Worm (Caenorhabditis elegans) whole organism, L3 larva: ENCODE measurements around the gene F25D1.5.

Source experiments
- R02D3.7 ChIP-seq: fragments of 150-350 bp; optimal IDR thresholded peaks from 2 replicates; lab custom pipeline; 2014; ENCODE audit warnings: missing biosample characterization, missing genetic modification characterization
- ZK546.5 ChIP-seq: sonication (generic microtip); optimal IDR thresholded peaks from 2 replicates; lab custom pipeline; 2017; ENCODE audit warnings: missing biosample characterization, missing genetic modification characterization
- aly-2 ChIP-seq: fragments of 150-350 bp; optimal IDR thresholded peaks from 2 replicates; lab custom pipeline; 2014; ENCODE audit warnings: missing biosample characterization, missing genetic modification characterization
- ama-1 ChIP-seq: fragments of 150-350 bp; optimal IDR thresholded peaks from 2 replicates; lab custom pipeline; 2018
- ceh-16 ChIP-seq: sonication (generic microtip); optimal IDR thresholded peaks from 2 replicates; lab custom pipeline; 2017; ENCODE audit warnings: missing biosample characterization, missing genetic modification characterization
- ceh-28 ChIP-seq: fragments of 150-350 bp; optimal IDR thresholded peaks from 2 replicates; lab custom pipeline; 2014; ENCODE audit warnings: missing biosample characterization, missing genetic modification reagents, missing genetic modification characterization
- ceh-82 ChIP-seq: fragments of 150-350 bp; optimal IDR thresholded peaks from 2 replicates; lab custom pipeline; 2014; ENCODE audit warnings: missing biosample characterization, missing genetic modification characterization
- ceh-9 ChIP-seq: sonication (generic microtip); optimal IDR thresholded peaks from 2 replicates; lab custom pipeline; 2018; ENCODE audit warnings: missing biosample characterization, missing genetic modification characterization
- egl-27 ChIP-seq: sonication (generic microtip); optimal IDR thresholded peaks from 4 replicates; lab custom pipeline; 2017; ENCODE audit warnings: missing biosample characterization, missing genetic modification reagents, missing genetic modification characterization
- egl-5 ChIP-seq: fragments of 150-350 bp; optimal IDR thresholded peaks from 2 replicates; lab custom pipeline; 2017; ENCODE audit warnings: missing biosample characterization, missing genetic modification reagents, missing genetic modification characterization, inconsistent platforms
- elt-1 ChIP-seq: fragments of 150-350 bp; optimal IDR thresholded peaks from 2 replicates; lab custom pipeline; 2014; ENCODE audit warnings: missing biosample characterization, missing genetic modification characterization
- elt-2 ChIP-seq: sonication (generic microtip); optimal IDR thresholded peaks from 2 replicates; lab custom pipeline; 2016; ENCODE audit warnings: missing genetic modification reagents, mild to moderate bottlenecking, missing genetic modification characterization, missing compliant biosample characterization
- elt-3 ChIP-seq, 3 experiments: fragments of 150-350 bp in 1 of 3; sonication (generic microtip) in 2 of 3; optimal IDR thresholded peaks; 2 replicates in 2 of 3; 4 replicates in 1 of 3; lab custom pipeline; 2014 to 2017; ENCODE audit warnings: missing biosample characterization in 3 of 3, missing genetic modification characterization in 3 of 3
- fkh-10 ChIP-seq: sonication (generic microtip); optimal IDR thresholded peaks from 2 replicates; lab custom pipeline; 2017; ENCODE audit warnings: missing biosample characterization, missing genetic modification reagents, missing genetic modification characterization
- fos-1 ChIP-seq: fragments of 150-350 bp; optimal IDR thresholded peaks from 2 replicates; lab custom pipeline; 2014; ENCODE audit warnings: missing biosample characterization, missing genetic modification characterization
- jun-1 ChIP-seq: fragments of 150-350 bp; optimal IDR thresholded peaks from 2 replicates; lab custom pipeline; 2014; ENCODE audit warnings: missing biosample characterization, missing genetic modification reagents, missing genetic modification characterization
- lin-39 ChIP-seq: fragments of 150-350 bp; optimal IDR thresholded peaks from 2 replicates; lab custom pipeline; 2018; ENCODE audit warnings: missing biosample characterization, missing genetic modification reagents, missing genetic modification characterization
- lsy-12 ChIP-seq: sonication (generic microtip); optimal IDR thresholded peaks from 2 replicates; lab custom pipeline; 2016; ENCODE audit warnings: mild to moderate bottlenecking, missing genetic modification characterization, missing compliant biosample characterization
- mml-1 ChIP-seq: fragments of 150-350 bp; sonication (generic microtip); optimal IDR thresholded peaks from 3 replicates; lab custom pipeline; 2014; ENCODE audit warnings: missing biosample characterization, missing genetic modification characterization
- nfya-1 ChIP-seq: sonication (generic microtip); optimal IDR thresholded peaks from 2 replicates; lab custom pipeline; 2017; ENCODE audit warnings: missing genetic modification characterization, mild to moderate bottlenecking, missing compliant biosample characterization, antibody characterized with exemption, moderate library complexity; ENCODE audit not compliant: insufficient read depth
- nhr-11 ChIP-seq: fragments of 150-350 bp; optimal IDR thresholded peaks from 2 replicates; lab custom pipeline; 2014; ENCODE audit warnings: missing biosample characterization, missing genetic modification characterization
- nhr-12 ChIP-seq: fragments of 150-350 bp; optimal IDR thresholded peaks from 2 replicates; lab custom pipeline; 2014; ENCODE audit warnings: missing biosample characterization, missing genetic modification characterization
- nhr-23 ChIP-seq: fragments of 150-350 bp; optimal IDR thresholded peaks from 2 replicates; lab custom pipeline; 2014; ENCODE audit warnings: missing biosample characterization, missing genetic modification reagents, missing genetic modification characterization
- nhr-237 ChIP-seq: fragments of 150-350 bp; optimal IDR thresholded peaks from 2 replicates; lab custom pipeline; 2014; ENCODE audit warnings: missing biosample characterization, missing genetic modification characterization
- nhr-25 ChIP-seq: sonication (generic microtip); optimal IDR thresholded peaks from 2 replicates; lab custom pipeline; 2017; ENCODE audit warnings: missing biosample characterization, missing genetic modification characterization
- nhr-28 ChIP-seq: fragments of 150-350 bp; optimal IDR thresholded peaks from 2 replicates; lab custom pipeline; 2014; ENCODE audit warnings: missing biosample characterization, missing genetic modification characterization
- nhr-67 ChIP-seq: fragments of 150-350 bp; optimal IDR thresholded peaks from 2 replicates; lab custom pipeline; 2014; ENCODE audit warnings: missing biosample characterization, missing genetic modification characterization
- nhr-76 ChIP-seq: fragments of 150-350 bp; sonication (generic microtip); optimal IDR thresholded peaks from 5 replicates; lab custom pipeline; 2014; ENCODE audit warnings: missing biosample characterization, missing genetic modification characterization
- pqm-1 ChIP-seq: fragments of 150-350 bp; optimal IDR thresholded peaks from 2 replicates; lab custom pipeline; 2017; ENCODE audit warnings: missing biosample characterization, missing genetic modification characterization, inconsistent platforms
- unc-39 ChIP-seq: sonication (generic microtip); optimal IDR thresholded peaks from 4 replicates; lab custom pipeline; 2017; ENCODE audit warnings: missing biosample characterization, missing genetic modification characterization
- unc-62 ChIP-seq: fragments of 150-350 bp; sonication (generic microtip); optimal IDR thresholded peaks from 4 replicates; lab custom pipeline; 2014; ENCODE audit warnings: missing biosample characterization, missing genetic modification reagents, missing genetic modification characterization
- ztf-11 ChIP-seq: fragments of 150-350 bp; optimal IDR thresholded peaks from 2 replicates; lab custom pipeline; 2014; ENCODE audit warnings: missing biosample characterization, missing genetic modification characterization

Gene F25D1.5

ce11 chrV:10576319-10576718, 29.7 kb upstream of the F25D1.5 start, which contains the start of gene vps-54:
Gene vps-54, minus strand, starts transcription at chrV:10576419.
- TF ChIP-seq pqm-1 (tag; lab: Kevin White, UChicago) (no peak), nhr-12 (no peak), ceh-82 (tag; lab: Kevin White, UChicago) (no peak), ceh-28 (no peak), nhr-11 (tag; lab: Kevin White, UChicago) (no peak), egl-27 (tag; lab: Kevin White, UChicago) (no peak), R02D3.7 (no peak), nfya-1 (no peak), jun-1 (tag; lab: Kevin White, UChicago) (no peak), nhr-67 (tag; lab: Kevin White, UChicago) (no peak), elt-1 (no peak), ceh-9 (tag; lab: Kevin White, UChicago) (no peak), nhr-25 (no peak), nhr-23 (tag; lab: Kevin White, UChicago) (no peak), mml-1 (tag; lab: Kevin White, UChicago) (no peak), ama-1 (no peak), unc-62 (GFP tag; lab: Kevin White, UChicago) (no peak)

- no peak for TF ChIP-seq fos-1 (tag; lab: Kevin White, UChicago)
- no peak for TF ChIP-seq fkh-10 (GFP tag; lab: Kevin White, UChicago)
- TF ChIP-seq ceh-9 (tag; lab: Kevin White, UChicago), result no peak
- no peak for TF ChIP-seq lin-39
- TF ChIP-seq nhr-28 (tag; lab: Kevin White, UChicago), result no peak
- no peak for TF ChIP-seq nhr-23 (tag; lab: Kevin White, UChicago)
Observed at ce11 chrV:10574197-10574596, 27.6 kb upstream of the F25D1.5 start.

- no peak for TF ChIP-seq nhr-76 (tag; lab: Kevin White, UChicago)
- no peak for TF ChIP-seq unc-39 (tag; lab: Kevin White, UChicago)
- no peak for TF ChIP-seq ztf-11 (tag; lab: Kevin White, UChicago)
- TF ChIP-seq lsy-12 (tag; lab: Kevin White, UChicago), result no peak
- no peak for TF ChIP-seq ceh-82 (tag; lab: Kevin White, UChicago)
- no peak for TF ChIP-seq ZK546.5 (tag; lab: Kevin White, UChicago)
Observed at ce11 chrV:10572614-10573013, 26.0 kb upstream of the F25D1.5 start, which contains the start of gene del-6. Gene del-6, plus strand, starts transcription at chrV:10572914.

- TF ChIP-seq elt-3 (tag; optimal IDR thresholded peaks at IDR 0.05; lab: Kevin White, UChicago), result peak in 1 of 3 experiments; percentile 1
- TF ChIP-seq nhr-237 (tag; lab: Kevin White, UChicago), result no peak
Observed at ce11 chrV:10571523-10571922, 24.9 kb upstream of the F25D1.5 start.

- TF ChIP-seq mml-1 (tag; lab: Kevin White, UChicago) (no peak), elt-2 (tag; lab: Kevin White, UChicago) (no peak), egl-27 (tag; lab: Kevin White, UChicago) (no peak), ZK546.5 (tag; lab: Kevin White, UChicago) (no peak), aly-2 (tag; lab: Kevin White, UChicago) (no peak), ceh-16 (tag; lab: Kevin White, UChicago) (no peak), egl-5 (no peak)
- TF ChIP-seq, all 47 proteins: peak for 0
Observed at ce11 chrV:10568496-10568895, 21.9 kb upstream of the F25D1.5 start.

- peak; percentile 68 for TF ChIP-seq pqm-1 (tag; lab: Kevin White, UChicago)
- TF ChIP-seq ztf-11 (tag; lab: Kevin White, UChicago), result no peak
- peak; percentile 8 for TF ChIP-seq jun-1 (tag; lab: Kevin White, UChicago)
- peak; percentile 79 for TF ChIP-seq elt-2 (tag; lab: Kevin White, UChicago)
Observed at ce11 chrV:10564830-10565365, 18.3 kb upstream of the F25D1.5 start, which contains the start of gene cat-4. Gene cat-4, plus strand, starts transcription at chrV:10564880.
